Worm (Caenorhabditis elegans) whole organism, L4 larva: ENCODE measurements around the gene puf-8.
A peak's percentile ranks its signal among the peaks of the same experiment; 100 is the strongest.

Experiments used
- F26F4.8 ChIP-seq: fragments of 200-800 bp; sonication (Bioruptor generic); conservative IDR thresholded peaks from 2 replicates; pipeline ENCODE4 v1.3.6; 2022; ENCODE audit warnings: missing genetic modification characterization, missing compliant biosample characterization
- F37D6.2 ChIP-seq: sonication (generic microtip); optimal IDR thresholded peaks from 2 replicates; lab custom pipeline; 2016; ENCODE audit warnings: mild to moderate bottlenecking, missing genetic modification characterization, missing compliant biosample characterization
- F44E2.7 ChIP-seq: fragments of 200-800 bp; sonication (Bioruptor generic); IDR thresholded peaks from 2 replicates; pipeline ENCODE4 v2.1.2; 2022; ENCODE audit warnings: missing genetic modification characterization, missing compliant biosample characterization
- R02D3.7 ChIP-seq: fragments of 150-350 bp; sonication (generic microtip); optimal IDR thresholded peaks from 3 replicates; lab custom pipeline; 2014; ENCODE audit warnings: missing biosample characterization, missing genetic modification characterization
- T26A8.4 ChIP-seq: fragments of 200-800 bp; sonication (Bioruptor generic); IDR thresholded peaks from 2 replicates; pipeline ENCODE4 v1.3.6; 2022; ENCODE audit warnings: missing genetic modification characterization, missing compliant biosample characterization
- Y105C5A.15 ChIP-seq: fragments of 200-800 bp; sonication (Bioruptor generic); IDR thresholded peaks from 2 replicates; pipeline ENCODE4 v1.3.6; 2022; ENCODE audit warnings: missing genetic modification characterization, missing compliant biosample characterization
- Y48G9A.11 ChIP-seq: fragments of 200-800 bp; sonication (Bioruptor generic); IDR thresholded peaks from 2 replicates; pipeline ENCODE4 v1.3.6; 2022; ENCODE audit warnings: missing genetic modification reagents, missing genetic modification characterization, missing compliant biosample characterization
- Y5F2A.4 ChIP-seq: fragments of 200-800 bp; sonication (Bioruptor generic); optimal IDR thresholded peaks from 2 replicates; lab custom pipeline; 2018; ENCODE audit warnings: mild to moderate bottlenecking, missing genetic modification characterization, missing compliant biosample characterization
- aha-1 ChIP-seq: fragments of 150-350 bp; peaks from one replicate; lab custom pipeline; 2014; ENCODE audit warnings: missing biosample characterization, missing genetic modification characterization
- aly-2 ChIP-seq: sonication (generic microtip); optimal IDR thresholded peaks from 2 replicates; lab custom pipeline; 2018; ENCODE audit warnings: missing biosample characterization, missing genetic modification characterization
- ama-1 ChIP-seq: fragments of 150-350 bp; optimal IDR thresholded peaks from 2 replicates; lab custom pipeline; 2014; ENCODE audit warnings: inconsistent platforms, mixed read lengths
- arid-1 ChIP-seq: fragments of 200-800 bp; sonication (Bioruptor generic); conservative IDR thresholded peaks from 2 replicates; pipeline ENCODE4 v1.3.6; 2022; ENCODE audit warnings: missing genetic modification reagents, missing genetic modification characterization, missing compliant biosample characterization
- ceh-20 ChIP-seq: fragments of 200-800 bp; sonication (Bioruptor generic); IDR thresholded peaks from 2 replicates; pipeline ENCODE4 v1.3.6; 2022; ENCODE audit warnings: missing genetic modification reagents, missing genetic modification characterization, missing compliant biosample characterization
- ceh-28 ChIP-seq: fragments of 150-350 bp; optimal IDR thresholded peaks from 2 replicates; lab custom pipeline; 2014; ENCODE audit warnings: missing biosample characterization, missing genetic modification reagents, missing genetic modification characterization
- ceh-32 ChIP-seq: sonication (generic microtip); optimal IDR thresholded peaks from 2 replicates; lab custom pipeline; 2016; ENCODE audit warnings: mild to moderate bottlenecking, missing genetic modification characterization, missing compliant biosample characterization; ENCODE audit not compliant: poor library complexity
- ceh-62 ChIP-seq: sonication (generic microtip); optimal IDR thresholded peaks from 2 replicates; lab custom pipeline; 2017; ENCODE audit warnings: missing biosample characterization, missing genetic modification characterization
- ces-1 ChIP-seq: fragments of 150-350 bp; sonication (generic microtip); optimal IDR thresholded peaks from 4 replicates; lab custom pipeline; 2014; ENCODE audit warnings: missing biosample characterization, missing genetic modification reagents, missing genetic modification characterization
- cey-2 ChIP-seq: sonication (generic microtip); optimal IDR thresholded peaks from 3 replicates; lab custom pipeline; 2017; ENCODE audit warnings: missing genetic modification characterization, mild to moderate bottlenecking, missing compliant biosample characterization, antibody characterized with exemption, borderline replicate concordance; ENCODE audit not compliant: insufficient read depth
- daf-16 ChIP-seq, 3 experiments: sonication (generic microtip); optimal IDR thresholded peaks; 2 replicates each; lab custom pipeline; 2016 to 2017; ENCODE audit warnings: missing genetic modification characterization in 3 of 3, missing genetic modification reagents in 3 of 3, mild to moderate bottlenecking in 2 of 3, missing compliant biosample characterization in 2 of 3, missing biosample characterization in 1 of 3, moderate library complexity in 1 of 3
- dmd-8 ChIP-seq: fragments of 200-800 bp; sonication (Bioruptor generic); IDR thresholded peaks from 2 replicates; pipeline ENCODE4 v1.3.6; 2022; ENCODE audit warnings: missing genetic modification characterization, missing compliant biosample characterization
- dpl-1 ChIP-seq: fragments of 150-350 bp; optimal IDR thresholded peaks from 2 replicates; lab custom pipeline; 2014; ENCODE audit warnings: missing biosample characterization, missing genetic modification reagents, missing genetic modification characterization
- duxl-1 ChIP-seq: sonication (generic microtip); optimal IDR thresholded peaks from 2 replicates; lab custom pipeline; 2016; ENCODE audit warnings: mild to moderate bottlenecking, missing genetic modification characterization, moderate library complexity, missing compliant biosample characterization; ENCODE audit not compliant: poor library complexity
- egl-27 ChIP-seq: sonication (generic microtip); optimal IDR thresholded peaks from 3 replicates; lab custom pipeline; 2017; ENCODE audit warnings: missing biosample characterization, missing genetic modification reagents, missing genetic modification characterization
- fos-1 ChIP-seq: fragments of 150-350 bp; optimal IDR thresholded peaks from 2 replicates; lab custom pipeline; 2014; ENCODE audit warnings: missing biosample characterization, missing genetic modification characterization
- hif-1 ChIP-seq, 2 experiments: sonication (generic microtip); optimal IDR thresholded peaks; 2 replicates each; lab custom pipeline; 2016 to 2017; ENCODE audit warnings: missing compliant biosample characterization in 2 of 2, missing genetic modification characterization in 2 of 2, missing genetic modification reagents in 2 of 2, missing genotype in 2 of 2, mild to moderate bottlenecking in 1 of 2
- hlh-30 ChIP-seq: sonication (generic microtip); optimal IDR thresholded peaks from 2 replicates; lab custom pipeline; 2017; ENCODE audit warnings: antibody characterized with exemption, mild to moderate bottlenecking, missing genetic modification characterization, missing compliant biosample characterization; ENCODE audit not compliant: insufficient read depth
- lim-7 ChIP-seq: fragments of 200-800 bp; sonication (Bioruptor generic); IDR thresholded peaks from 2 replicates; pipeline ENCODE4 v1.3.6; 2022; ENCODE audit warnings: missing genetic modification characterization, missing compliant biosample characterization
- lin-39 ChIP-seq: fragments of 150-350 bp; optimal IDR thresholded peaks from 2 replicates; lab custom pipeline; 2014; ENCODE audit warnings: missing biosample characterization, missing genetic modification reagents, missing genetic modification characterization
- lir-3 ChIP-seq: sonication (generic microtip); optimal IDR thresholded peaks from 2 replicates; lab custom pipeline; 2016; ENCODE audit warnings: mild to moderate bottlenecking, missing genetic modification characterization, missing compliant biosample characterization
- lsy-2 ChIP-seq, 2 experiments: fragments of 150-350 bp in 1 of 2; sonication (generic microtip) in 1 of 2; optimal IDR thresholded peaks; 2 replicates each; lab custom pipeline; 2014 to 2017; ENCODE audit warnings: missing biosample characterization in 2 of 2, missing genetic modification characterization in 2 of 2
- madf-9 ChIP-seq: fragments of 200-800 bp; sonication (Bioruptor generic); conservative IDR thresholded peaks from 2 replicates; pipeline ENCODE4 v1.3.6; 2022; ENCODE audit warnings: missing genetic modification reagents, missing genetic modification characterization, missing compliant biosample characterization
- mdl-1 ChIP-seq, 2 experiments: fragments of 150-350 bp in 1 of 2; sonication (generic microtip) in 1 of 2; optimal IDR thresholded peaks; 2 replicates each; lab custom pipeline; 2014 to 2017; ENCODE audit warnings: missing biosample characterization in 2 of 2, missing genetic modification characterization in 2 of 2
- mep-1 ChIP-seq: fragments of 150-350 bp; sonication (generic microtip); optimal IDR thresholded peaks from 3 replicates; lab custom pipeline; 2014; ENCODE audit warnings: missing biosample characterization, missing genetic modification characterization
- nhr-11 ChIP-seq: fragments of 150-350 bp; optimal IDR thresholded peaks from 2 replicates; lab custom pipeline; 2014; ENCODE audit warnings: missing biosample characterization, missing genetic modification characterization
- nhr-111 ChIP-seq: fragments of 200-800 bp; sonication (Bioruptor generic); optimal IDR thresholded peaks from 2 replicates; lab custom pipeline; 2018; ENCODE audit warnings: mild to moderate bottlenecking, missing genetic modification characterization, missing compliant biosample characterization
- nhr-28 ChIP-seq: fragments of 150-350 bp; optimal IDR thresholded peaks from 2 replicates; lab custom pipeline; 2014; ENCODE audit warnings: missing biosample characterization, missing genetic modification characterization
- nhr-42 ChIP-seq: fragments of 200-800 bp; sonication (Bioruptor generic); IDR thresholded peaks from 2 replicates; pipeline ENCODE4 v1.3.6; 2022; ENCODE audit warnings: missing genetic modification characterization, missing compliant biosample characterization
- nhr-48 ChIP-seq: sonication (generic microtip); optimal IDR thresholded peaks from 2 replicates; lab custom pipeline; 2016; ENCODE audit warnings: mild to moderate bottlenecking, missing genetic modification characterization, missing compliant biosample characterization
- pha-4 ChIP-seq, 2 experiments: fragments of 150-350 bp in 1 of 2; fragments of 200-800 bp in 1 of 2; sonication (Bioruptor generic) in 1 of 2; IDR thresholded peaks in 1 of 2; optimal IDR thresholded peaks in 1 of 2; 2 replicates each; pipeline versions ENCODE4 v1.3.6 to Lab custom; 2014 to 2022; ENCODE audit warnings: missing genetic modification characterization in 2 of 2, missing genetic modification reagents in 2 of 2, missing biosample characterization in 1 of 2, missing compliant biosample characterization in 1 of 2
- rbr-2 ChIP-seq: sonication (generic microtip); optimal IDR thresholded peaks from 2 replicates; lab custom pipeline; 2016; ENCODE audit warnings: missing genotype, missing genetic modification characterization, missing compliant biosample characterization
- sdz-12 ChIP-seq: fragments of 200-800 bp; sonication (Bioruptor generic); optimal IDR thresholded peaks from 2 replicates; lab custom pipeline; 2018; ENCODE audit warnings: mild to moderate bottlenecking, missing genetic modification characterization, missing compliant biosample characterization
- skn-1 ChIP-seq: fragments of 150-350 bp; optimal IDR thresholded peaks from 2 replicates; lab custom pipeline; 2014; ENCODE audit warnings: missing biosample characterization, missing genetic modification characterization
- spr-1 ChIP-seq: sonication (generic microtip); optimal IDR thresholded peaks from 2 replicates; lab custom pipeline; 2016; ENCODE audit warnings: mild to moderate bottlenecking, missing genetic modification characterization, missing compliant biosample characterization
- spr-3 ChIP-seq: fragments of 200-800 bp; sonication (Bioruptor generic); optimal IDR thresholded peaks from 2 replicates; lab custom pipeline; 2018; ENCODE audit warnings: mild to moderate bottlenecking, missing genetic modification characterization, missing compliant biosample characterization
- tag-97 ChIP-seq: fragments of 200-800 bp; sonication (Bioruptor generic); IDR thresholded peaks from 2 replicates; pipeline ENCODE4 v1.3.6; 2022; ENCODE audit warnings: missing genetic modification characterization, missing compliant biosample characterization
- unc-39 ChIP-seq: sonication (generic microtip); optimal IDR thresholded peaks from 2 replicates; lab custom pipeline; 2017; ENCODE audit warnings: missing biosample characterization, missing genetic modification characterization
- vab-7 ChIP-seq: fragments of 200-800 bp; sonication (Bioruptor generic); IDR thresholded peaks from 2 replicates; pipeline ENCODE4 v1.3.6; 2022; ENCODE audit warnings: missing genetic modification reagents, missing genetic modification characterization, missing compliant biosample characterization
- zfp-2 ChIP-seq: sonication (generic microtip); optimal IDR thresholded peaks from 2 replicates; lab custom pipeline; 2016; ENCODE audit warnings: mild to moderate bottlenecking, missing genetic modification characterization, missing compliant biosample characterization
- zip-2 ChIP-seq: fragments of 150-350 bp; optimal IDR thresholded peaks from 2 replicates; lab custom pipeline; 2014; ENCODE audit warnings: missing biosample characterization, missing genetic modification characterization

Gene puf-8

DNA sequence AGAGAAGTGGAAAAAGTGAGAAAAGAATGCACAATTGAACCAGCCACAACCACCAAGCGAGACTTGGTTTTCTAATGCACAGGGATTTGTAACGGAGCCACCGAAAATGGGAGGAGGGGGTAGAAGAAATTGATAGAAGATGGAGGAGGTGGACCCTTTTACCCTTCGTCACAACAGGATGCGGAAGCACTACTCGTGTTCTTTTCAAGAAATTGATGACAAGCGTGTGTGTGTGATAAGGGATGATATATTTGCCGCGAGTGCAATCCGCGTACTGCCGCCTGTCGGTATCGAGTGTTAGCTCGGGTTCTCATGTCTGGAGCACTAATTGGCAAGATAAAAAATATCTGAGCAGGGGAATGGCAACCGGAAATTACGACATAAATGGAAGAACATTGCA is 25.9 kb upstream of the puf-8 start, which contains the start of gene F21D12.3 (continued):
- no peak for TF ChIP-seq Y48G9A.11 (GFP tag; lab: Robert Waterston, UW)
- no peak for TF ChIP-seq ceh-32 (tag; lab: Kevin White, UChicago)
- no peak for TF ChIP-seq nhr-48 (tag; lab: Kevin White, UChicago)
- TF ChIP-seq arid-1 (GFP tag; lab: Robert Waterston, UW): no peak
- TF ChIP-seq nhr-111: no peak
- no peak for TF ChIP-seq nhr-42 (GFP tag; lab: Robert Waterston, UW)
- no peak for TF ChIP-seq egl-27
- no peak for TF ChIP-seq cey-2 (tag; lab: Kevin White, UChicago)
- TF ChIP-seq ceh-62: no peak
- TF ChIP-seq lir-3: no peak
- TF ChIP-seq F44E2.7 (GFP tag; lab: Robert Waterston, UW): no peak
- no peak for TF ChIP-seq zip-2 (tag; lab: Kevin White, UChicago)
- 0 out of 2 replicates have a peak, but pooled peaks have one; percentile 19 for TF ChIP-seq lim-7 (GFP tag; lab: Robert Waterston, UW)
- no peak for TF ChIP-seq hif-1 (tag; optimal IDR thresholded peaks at IDR 0.05; lab: Kevin White, UChicago)
- no peak for TF ChIP-seq rbr-2 (tag; lab: Kevin White, UChicago)
- 0 out of 2 replicates have a peak, but pooled peaks have one; percentile 17 for TF ChIP-seq T26A8.4 (GFP tag; lab: Robert Waterston, UW)
- TF ChIP-seq sdz-12 (GFP tag; lab: Kevin White, UChicago): peak; percentile 16
- no peak for TF ChIP-seq R02D3.7 (tag; lab: Kevin White, UChicago)
- TF ChIP-seq tag-97 (GFP tag; lab: Robert Waterston, UW): no peak
- TF ChIP-seq nhr-28 (tag; lab: Kevin White, UChicago): no peak
- no peak for TF ChIP-seq Y105C5A.15 (GFP tag; lab: Robert Waterston, UW)
- TF ChIP-seq duxl-1 (tag; lab: Kevin White, UChicago): no peak

- TF ChIP-seq zfp-2 (tag; lab: Kevin White, UChicago) (no peak), madf-9 (GFP tag; lab: Robert Waterston, UW) (no peak), ceh-28 (tag; lab: Kevin White, UChicago) (no peak), spr-1 (no peak), spr-3 (GFP tag; lab: Kevin White, UChicago) (no peak), F26F4.8 (GFP tag; lab: Robert Waterston, UW) (no peak), sdz-12 (GFP tag; lab: Kevin White, UChicago) (no peak), mdl-1 (tag; optimal IDR thresholded peaks at IDR 0.05; lab: Kevin White, UChicago) (peak in 1 of 2 experiments; percentile 20), T26A8.4 (GFP tag; lab: Robert Waterston, UW) (no peak), fos-1 (no peak), hif-1 (tag; optimal IDR thresholded peaks at IDR 0.05; lab: Kevin White, UChicago) (peak in 1 of 2 experiments; percentile 21), nhr-11 (peak; percentile 85), aha-1 (tag; lab: Kevin White, UChicago) (peak; percentile 99), unc-39 (no peak), nhr-28 (tag; lab: Kevin White, UChicago) (no peak), dpl-1 (GFP tag; lab: Kevin White, UChicago) (no peak), ama-1 (no peak), ceh-20 (GFP tag; lab: Robert Waterston, UW) (peak; percentile 38; the same call in 1 of the 2 replicates), vab-7 (no peak), dmd-8 (GFP tag; lab: Robert Waterston, UW) (0 out of 2 replicates have a peak, but pooled peaks have one; percentile 43), Y5F2A.4 (GFP tag; lab: Kevin White, UChicago) (no peak), lin-39 (tag; lab: Kevin White, UChicago) (peak; percentile 25), rbr-2 (tag; lab: Kevin White, UChicago) (no peak), F37D6.2 (tag; lab: Kevin White, UChicago) (no peak), hlh-30 (peak; percentile 64), nhr-48 (tag; lab: Kevin White, UChicago) (no peak), aly-2 (tag; lab: Kevin White, UChicago) (no peak), mep-1 (peak; percentile 18), ces-1 (no peak), pha-4 (GFP tag; IDR thresholded peaks at IDR 0.05; lab: Robert Waterston, UW) (no peak), pha-4 (tag; optimal IDR thresholded peaks at IDR 0.05; lab: Kevin White, UChicago) (no peak), skn-1 (tag; lab: Kevin White, UChicago) (no peak), daf-16 (GFP tag; optimal IDR thresholded peaks at IDR 0.05; lab: Kevin White, UChicago) (peak in 1 of 2 experiments; percentile 90), daf-16 (tag; optimal IDR thresholded peaks at IDR 0.05; lab: Kevin White, UChicago) (no peak), lsy-2 (tag; optimal IDR thresholded peaks at IDR 0.05; lab: Kevin White, UChicago) (peak in 1 of 2 experiments; percentile 15)
Observed at ce11 chrII:7323317-7323716, 25.3 kb upstream of the puf-8 start.
